Fruit fly (Drosophila melanogaster): ENCODE data around the gene Cyp4d20.

The Cyp4d20 gene

DNA sequence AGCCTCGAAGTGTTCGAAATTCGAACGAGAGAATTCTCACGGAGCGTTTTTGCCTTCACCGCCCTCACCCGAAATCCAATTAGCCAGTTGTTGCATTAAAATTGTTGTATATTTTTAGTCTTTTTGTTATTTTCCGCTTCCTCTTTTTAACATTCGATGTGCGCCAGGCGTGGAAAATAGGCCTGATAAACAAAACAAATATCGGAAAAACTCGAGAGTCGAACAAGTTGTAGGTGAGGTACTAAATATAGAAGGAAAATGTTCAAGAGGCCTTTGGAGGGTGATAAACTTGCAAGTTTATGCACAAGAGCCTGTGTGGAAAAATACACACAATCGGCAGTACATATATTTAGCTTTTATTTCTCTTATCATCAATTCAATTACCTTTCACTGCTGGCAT, 19.5 kb downstream of the Cyp4d20 start:
- no peak for TF ChIP-seq CG17801 (GFP tag; optimal IDR thresholded peaks at IDR 0.05; ENCODE audit: partially characterized antibody)

DNA sequence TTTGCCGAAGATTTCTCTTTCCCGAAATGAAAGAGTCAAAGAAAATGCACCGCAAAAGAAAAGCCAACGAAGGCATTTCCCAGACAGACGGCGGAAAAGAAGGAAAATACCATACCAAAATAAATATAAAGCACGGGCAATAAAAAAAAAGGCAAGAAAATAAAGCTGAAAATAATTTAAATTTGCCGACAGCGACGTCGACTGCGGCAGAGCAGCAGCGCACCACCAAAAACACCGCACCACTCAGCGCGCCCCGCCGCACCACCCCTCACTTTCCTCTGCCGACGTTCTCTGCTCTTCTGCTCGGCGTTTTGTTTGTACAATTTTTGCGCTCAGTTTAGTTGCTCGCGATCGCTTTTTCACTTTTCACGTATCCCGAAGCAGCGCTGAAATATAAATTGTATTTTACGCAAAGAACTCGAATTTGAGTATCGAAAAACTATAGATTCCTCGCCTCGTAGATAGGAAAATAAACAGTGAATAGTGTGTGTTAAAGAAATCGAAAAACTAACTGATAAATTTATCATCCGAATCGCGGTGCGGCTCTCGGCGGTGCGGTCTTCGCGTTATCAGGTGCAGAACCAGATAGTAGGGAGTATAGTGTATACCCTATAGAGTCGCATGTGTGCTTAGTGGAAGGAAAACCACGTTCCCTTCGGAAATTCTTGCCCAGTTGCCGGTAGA, 20.5 kb downstream of the Cyp4d20 start:
- no peak for TF ChIP-seq CG17801 (GFP tag; optimal IDR thresholded peaks at IDR 0.05; ENCODE audit: partially characterized antibody)

dm6 chr3L:2456868-2457267, 21.4 kb downstream of the Cyp4d20 start:
- no peak for TF ChIP-seq CG17801 (GFP tag; optimal IDR thresholded peaks at IDR 0.05; ENCODE audit: partially characterized antibody)

- no peak for TF ChIP-seq CG17801 (GFP tag; optimal IDR thresholded peaks at IDR 0.05; ENCODE audit: partially characterized antibody)
Measured at dm6 chr3L:2446201-2446600, 32.0 kb downstream of the Cyp4d20 start.

DNA sequence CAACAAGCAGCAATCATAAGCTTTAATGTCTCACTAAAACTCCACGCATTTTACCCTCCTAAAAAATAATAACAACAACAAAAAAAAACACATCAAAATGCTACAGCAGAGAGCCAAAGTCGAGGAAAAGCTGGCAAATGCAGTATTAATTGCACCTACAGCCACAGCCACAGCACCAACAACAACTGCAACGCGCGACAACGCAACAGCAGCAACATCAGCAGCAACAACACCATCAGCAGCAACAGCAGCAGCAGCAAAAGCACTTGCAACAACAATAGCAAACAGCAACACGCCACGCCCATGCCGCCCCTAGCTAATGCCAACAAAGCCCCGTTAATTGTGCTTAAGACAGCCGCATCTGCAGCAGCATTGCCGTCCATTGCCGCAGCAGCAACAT, 35.9 kb downstream of the Cyp4d20 start:
- no peak for TF ChIP-seq CG17801 (GFP tag; optimal IDR thresholded peaks at IDR 0.05; ENCODE audit: partially characterized antibody)

- TF ChIP-seq CG17801 (GFP tag; optimal IDR thresholded peaks at IDR 0.05; ENCODE audit: partially characterized antibody): no peak
Measured at dm6 chr3L:2441831-2442230, 36.4 kb downstream of the Cyp4d20 start.

DNA sequence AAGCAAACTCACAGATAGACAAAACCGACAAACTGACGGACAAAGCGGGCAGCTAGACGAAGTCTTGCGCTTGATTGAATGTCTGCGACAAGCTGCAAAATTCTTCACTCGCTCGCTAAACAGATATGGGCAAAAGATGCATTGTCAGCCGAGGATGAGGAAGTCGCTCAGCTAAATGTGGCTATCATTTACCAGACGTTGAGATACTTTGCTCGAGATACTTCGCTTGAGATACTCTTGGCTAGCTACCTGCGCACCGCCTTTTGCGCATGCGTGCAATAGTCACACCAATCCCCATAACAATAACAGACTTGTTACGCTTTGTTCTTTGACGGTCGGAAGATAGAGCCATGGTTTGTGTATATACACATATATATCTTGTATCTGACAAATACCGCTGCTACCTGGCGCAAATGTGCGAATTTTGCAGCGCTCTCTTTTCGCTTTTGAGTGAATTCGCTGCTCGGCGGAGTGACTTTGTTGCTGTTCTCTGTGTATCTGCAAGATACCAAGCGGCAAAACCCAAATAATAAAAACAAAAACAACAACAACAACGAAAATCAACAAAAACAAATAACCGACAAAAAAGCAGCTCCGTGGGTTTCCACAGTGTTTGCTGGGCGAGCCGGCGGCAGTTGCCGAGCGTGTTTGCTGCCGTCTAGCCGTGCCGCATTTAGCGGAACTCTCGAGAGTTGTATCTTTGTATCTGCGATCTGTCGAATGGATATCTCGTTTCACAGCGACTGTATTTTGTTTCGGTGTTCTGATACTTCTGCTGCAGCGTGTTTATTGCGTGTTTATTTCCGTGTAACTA, 39.4 kb downstream of the Cyp4d20 start:
- peak; percentile 52 for TF ChIP-seq CG17801 (GFP tag; optimal IDR thresholded peaks at IDR 0.05; ENCODE audit: partially characterized antibody)

dm6 chr3L:2437571-2437970, 40.7 kb downstream of the Cyp4d20 start:
- TF ChIP-seq CG17801 (GFP tag; optimal IDR thresholded peaks at IDR 0.05; ENCODE audit: partially characterized antibody): no peak

- no peak for TF ChIP-seq CG17801 (GFP tag; optimal IDR thresholded peaks at IDR 0.05; ENCODE audit: partially characterized antibody)
Measured at dm6 chr3L:2436754-2437335, 41.4 kb downstream of the Cyp4d20 start.

DNA sequence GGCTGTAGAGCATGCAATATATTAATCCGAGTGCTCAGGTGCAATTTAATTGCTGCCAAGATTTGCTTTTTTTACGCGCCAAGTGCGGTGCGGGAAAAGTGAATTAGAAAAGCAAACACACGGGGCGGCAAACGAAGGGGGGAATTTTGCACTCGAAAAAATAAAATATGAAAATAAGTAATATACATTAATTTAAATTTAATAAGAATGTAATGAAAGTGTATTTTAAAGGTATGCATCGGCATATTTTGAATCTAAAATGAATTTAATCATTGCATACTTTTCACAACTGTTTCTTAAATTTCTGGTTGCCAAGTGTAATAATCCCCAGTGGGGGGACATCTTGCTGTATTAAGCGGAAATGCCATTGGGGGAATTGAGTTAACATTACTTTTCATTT, 44.1 kb downstream of the Cyp4d20 start:
- no peak for TF ChIP-seq CG17801 (GFP tag; optimal IDR thresholded peaks at IDR 0.05; ENCODE audit: partially characterized antibody)

dm6 chr3L:2433358-2433757, 44.9 kb downstream of the Cyp4d20 start:
- no peak for TF ChIP-seq CG17801 (GFP tag; optimal IDR thresholded peaks at IDR 0.05; ENCODE audit: partially characterized antibody)

dm6 chr3L:2431340-2431739, 46.9 kb downstream of the Cyp4d20 start:
- no peak for TF ChIP-seq CG17801 (GFP tag; optimal IDR thresholded peaks at IDR 0.05; ENCODE audit: partially characterized antibody)

dm6 chr3L:2428488-2429302, 49.6 kb downstream of the Cyp4d20 start:
- TF ChIP-seq CG17801 (GFP tag; optimal IDR thresholded peaks at IDR 0.05; ENCODE audit: partially characterized antibody): peak; percentile 72

DNA sequence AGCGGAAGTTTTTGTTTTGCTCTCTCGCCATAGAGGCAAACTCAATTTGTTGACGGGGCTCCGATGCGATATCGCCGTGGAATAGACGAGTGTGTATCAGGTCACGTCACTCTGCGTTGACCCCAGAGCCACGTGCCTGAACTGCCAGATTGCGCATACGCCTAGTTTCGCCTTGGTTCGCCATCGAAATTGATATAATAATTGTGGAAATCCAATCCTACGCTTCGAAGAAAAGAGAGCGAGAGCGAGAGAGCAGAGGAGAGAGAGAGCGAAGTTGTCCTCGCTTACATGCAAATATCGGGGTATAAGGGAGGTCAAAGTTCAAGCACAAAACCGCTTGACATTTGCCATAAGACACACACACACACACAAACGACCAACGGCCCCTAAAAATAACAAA, 51.1 kb downstream of the Cyp4d20 start:
- TF ChIP-seq CG17801 (GFP tag; optimal IDR thresholded peaks at IDR 0.05; ENCODE audit: partially characterized antibody): no peak

DNA sequence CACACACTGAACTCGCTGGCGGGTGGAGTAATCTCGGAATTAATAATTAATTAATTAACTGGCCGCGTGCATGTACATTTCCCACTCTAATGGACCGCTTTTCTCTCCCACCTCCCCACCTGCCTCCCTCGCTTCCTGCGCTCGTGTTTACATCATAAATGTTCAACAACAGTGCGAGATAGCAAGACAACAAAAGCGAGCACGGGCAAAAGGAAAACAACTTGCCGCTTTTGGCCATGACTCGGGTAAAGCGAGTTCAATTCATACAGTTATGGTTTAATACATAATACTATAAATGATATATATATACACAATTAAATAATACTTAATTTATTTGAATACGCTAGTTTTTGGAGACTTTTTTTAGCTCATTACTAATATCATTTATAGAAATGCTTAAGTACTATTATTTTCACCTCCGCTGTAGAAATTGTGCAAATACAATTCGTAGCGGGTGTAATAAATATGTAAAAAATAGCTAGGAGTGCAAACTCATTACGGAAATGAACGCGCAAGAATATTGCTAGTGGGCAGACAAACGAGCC, 51.8 kb downstream of the Cyp4d20 start:
- no peak for TF ChIP-seq CG17801 (GFP tag; optimal IDR thresholded peaks at IDR 0.05; ENCODE audit: partially characterized antibody)
